Worm (Caenorhabditis elegans): ENCODE results near the gene cpt-3.

DNA sequence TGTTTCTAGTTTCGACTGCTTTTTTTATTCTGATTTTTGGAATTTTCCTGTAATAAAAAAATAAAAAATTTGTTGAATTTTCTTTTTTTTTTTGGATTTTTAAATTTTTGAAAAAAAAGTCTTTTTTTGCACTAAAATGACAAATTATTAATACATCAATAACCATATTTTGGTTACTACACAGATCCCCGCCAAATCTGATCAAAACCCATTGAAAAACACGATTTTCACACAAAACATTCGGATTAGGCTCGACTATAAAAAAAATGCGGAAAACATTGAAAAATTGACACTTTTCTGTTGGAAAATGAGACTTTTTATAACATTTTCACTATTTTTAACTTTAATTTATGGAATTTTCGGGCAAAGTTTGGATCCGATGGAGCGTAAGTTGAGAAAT is 27.6 kb downstream of the cpt-3 start, which contains the start of gene Y48G9A.7:
- TF ChIP-seq Y105C5A.15 (GFP tag; IDR thresholded peaks at IDR 0.05) (no peak), mep-1 (tag; optimal IDR thresholded peaks at IDR 0.05) (no peak), nhr-25 (tag; optimal IDR thresholded peaks at IDR 0.05; ENCODE audit: borderline replicate concordance, insufficient read depth) (no peak), ceh-82 (tag; optimal IDR thresholded peaks at IDR 0.05) (no peak), nhr-28 (tag; optimal IDR thresholded peaks at IDR 0.05) (no peak), vab-7 (GFP tag; IDR thresholded peaks at IDR 0.05) (no peak), hmg-1.1 (GFP tag; IDR thresholded peaks at IDR 0.05) (no peak), lin-39 (tag; optimal IDR thresholded peaks at IDR 0.05) (no peak), madf-9 (GFP tag; conservative IDR thresholded peaks at IDR 0.05) (no peak), zfp-2 (tag; optimal IDR thresholded peaks at IDR 0.05) (no peak)

Measured in whole organism, L4 larva.